Worm (Caenorhabditis elegans) whole organism, L3 larva: ENCODE measurements around the gene crh-1.

Source experiments
- R02D3.7 ChIP-seq: fragments of 150-350 bp; optimal IDR thresholded peaks from 2 replicates; lab custom pipeline; 2014; ENCODE audit warnings: missing biosample characterization, missing genetic modification characterization
- ZK546.5 ChIP-seq: sonication (generic microtip); optimal IDR thresholded peaks from 2 replicates; lab custom pipeline; 2017; ENCODE audit warnings: missing biosample characterization, missing genetic modification characterization
- ama-1 ChIP-seq: fragments of 150-350 bp; optimal IDR thresholded peaks from 2 replicates; lab custom pipeline; 2018
- ceh-28 ChIP-seq: fragments of 150-350 bp; optimal IDR thresholded peaks from 2 replicates; lab custom pipeline; 2014; ENCODE audit warnings: missing biosample characterization, missing genetic modification reagents, missing genetic modification characterization
- ceh-82 ChIP-seq: fragments of 150-350 bp; optimal IDR thresholded peaks from 2 replicates; lab custom pipeline; 2014; ENCODE audit warnings: missing biosample characterization, missing genetic modification characterization
- ceh-9 ChIP-seq: sonication (generic microtip); optimal IDR thresholded peaks from 2 replicates; lab custom pipeline; 2018; ENCODE audit warnings: missing biosample characterization, missing genetic modification characterization
- daf-12 ChIP-seq: fragments of 150-350 bp; optimal IDR thresholded peaks from 2 replicates; lab custom pipeline; 2014; ENCODE audit warnings: missing biosample characterization, missing genetic modification reagents, missing genetic modification characterization
- egl-27 ChIP-seq: sonication (generic microtip); optimal IDR thresholded peaks from 4 replicates; lab custom pipeline; 2017; ENCODE audit warnings: missing biosample characterization, missing genetic modification reagents, missing genetic modification characterization
- egl-5 ChIP-seq: fragments of 150-350 bp; optimal IDR thresholded peaks from 2 replicates; lab custom pipeline; 2017; ENCODE audit warnings: missing biosample characterization, missing genetic modification reagents, missing genetic modification characterization, inconsistent platforms
- elt-1 ChIP-seq: fragments of 150-350 bp; optimal IDR thresholded peaks from 2 replicates; lab custom pipeline; 2014; ENCODE audit warnings: missing biosample characterization, missing genetic modification characterization
- elt-2 ChIP-seq: sonication (generic microtip); optimal IDR thresholded peaks from 2 replicates; lab custom pipeline; 2016; ENCODE audit warnings: missing genetic modification reagents, mild to moderate bottlenecking, missing genetic modification characterization, missing compliant biosample characterization
- fkh-10 ChIP-seq: sonication (generic microtip); optimal IDR thresholded peaks from 2 replicates; lab custom pipeline; 2017; ENCODE audit warnings: missing biosample characterization, missing genetic modification reagents, missing genetic modification characterization
- fos-1 ChIP-seq: fragments of 150-350 bp; optimal IDR thresholded peaks from 2 replicates; lab custom pipeline; 2014; ENCODE audit warnings: missing biosample characterization, missing genetic modification characterization
- hmg-11 ChIP-seq: sonication (generic microtip); optimal IDR thresholded peaks from 2 replicates; lab custom pipeline; 2016; ENCODE audit warnings: missing genetic modification characterization, missing compliant biosample characterization
- lin-15B ChIP-seq: fragments of 150-350 bp; optimal IDR thresholded peaks from 2 replicates; lab custom pipeline; 2014; ENCODE audit warnings: missing biosample characterization, missing genetic modification characterization
- lin-39 ChIP-seq: fragments of 150-350 bp; optimal IDR thresholded peaks from 2 replicates; lab custom pipeline; 2018; ENCODE audit warnings: missing biosample characterization, missing genetic modification reagents, missing genetic modification characterization
- lsy-12 ChIP-seq: sonication (generic microtip); optimal IDR thresholded peaks from 2 replicates; lab custom pipeline; 2016; ENCODE audit warnings: mild to moderate bottlenecking, missing genetic modification characterization, missing compliant biosample characterization
- mdl-1 ChIP-seq: fragments of 150-350 bp; optimal IDR thresholded peaks from 2 replicates; lab custom pipeline; 2014; ENCODE audit warnings: missing biosample characterization, missing genetic modification characterization
- nfya-1 ChIP-seq: sonication (generic microtip); optimal IDR thresholded peaks from 2 replicates; lab custom pipeline; 2017; ENCODE audit warnings: missing genetic modification characterization, mild to moderate bottlenecking, missing compliant biosample characterization, antibody characterized with exemption, moderate library complexity; ENCODE audit not compliant: insufficient read depth
- nhr-11 ChIP-seq: fragments of 150-350 bp; optimal IDR thresholded peaks from 2 replicates; lab custom pipeline; 2014; ENCODE audit warnings: missing biosample characterization, missing genetic modification characterization
- nhr-12 ChIP-seq: fragments of 150-350 bp; optimal IDR thresholded peaks from 2 replicates; lab custom pipeline; 2014; ENCODE audit warnings: missing biosample characterization, missing genetic modification characterization
- nhr-23 ChIP-seq: fragments of 150-350 bp; optimal IDR thresholded peaks from 2 replicates; lab custom pipeline; 2014; ENCODE audit warnings: missing biosample characterization, missing genetic modification reagents, missing genetic modification characterization
- nhr-25 ChIP-seq: sonication (generic microtip); optimal IDR thresholded peaks from 2 replicates; lab custom pipeline; 2017; ENCODE audit warnings: missing biosample characterization, missing genetic modification characterization
- nhr-28 ChIP-seq: fragments of 150-350 bp; optimal IDR thresholded peaks from 2 replicates; lab custom pipeline; 2014; ENCODE audit warnings: missing biosample characterization, missing genetic modification characterization
- nhr-43 ChIP-seq: sonication (generic microtip); optimal IDR thresholded peaks from 2 replicates; lab custom pipeline; 2016; ENCODE audit warnings: mild to moderate bottlenecking, missing genetic modification characterization, missing compliant biosample characterization; ENCODE audit not compliant: poor library complexity, severe bottlenecking
- nhr-77 ChIP-seq: fragments of 150-350 bp; optimal IDR thresholded peaks from 2 replicates; lab custom pipeline; 2014; ENCODE audit warnings: missing biosample characterization, missing genetic modification characterization
- pha-4 ChIP-seq: fragments of 150-350 bp; optimal IDR thresholded peaks from 2 replicates; lab custom pipeline; 2014; ENCODE audit warnings: missing biosample characterization, missing genetic modification reagents, missing genetic modification characterization
- pqm-1 ChIP-seq: fragments of 150-350 bp; optimal IDR thresholded peaks from 2 replicates; lab custom pipeline; 2017; ENCODE audit warnings: missing biosample characterization, missing genetic modification characterization, inconsistent platforms
- sea-2 ChIP-seq: fragments of 150-350 bp; sonication (generic microtip); optimal IDR thresholded peaks from 4 replicates; lab custom pipeline; 2014; ENCODE audit warnings: missing biosample characterization, missing genetic modification reagents, missing genetic modification characterization
- skn-1 ChIP-seq: fragments of 150-350 bp; optimal IDR thresholded peaks from 2 replicates; lab custom pipeline; 2014; ENCODE audit warnings: missing biosample characterization, missing genetic modification characterization
- tbx-2 ChIP-seq: sonication (generic microtip); optimal IDR thresholded peaks from 2 replicates; lab custom pipeline; 2016; ENCODE audit warnings: mild to moderate bottlenecking, missing genetic modification characterization, missing compliant biosample characterization
- unc-62 ChIP-seq: fragments of 150-350 bp; sonication (generic microtip); optimal IDR thresholded peaks from 4 replicates; lab custom pipeline; 2014; ENCODE audit warnings: missing biosample characterization, missing genetic modification reagents, missing genetic modification characterization
- zag-1 ChIP-seq: fragments of 150-350 bp; optimal IDR thresholded peaks from 2 replicates; lab custom pipeline; 2014; ENCODE audit warnings: missing biosample characterization, missing genetic modification characterization
- ztf-11 ChIP-seq: fragments of 150-350 bp; optimal IDR thresholded peaks from 2 replicates; lab custom pipeline; 2014; ENCODE audit warnings: missing biosample characterization, missing genetic modification characterization

Gene crh-1

ce11 chrIII:11730850-11731249 is 73.3 kb downstream of the crh-1 start:
- TF ChIP-seq elt-1 (tag; lab: Kevin White, UChicago) = no peak
- no peak for TF ChIP-seq hmg-11 (tag; lab: Kevin White, UChicago)
- no peak for TF ChIP-seq fos-1 (tag; lab: Kevin White, UChicago)
- no peak for TF ChIP-seq pha-4 (tag; lab: Kevin White, UChicago)
- TF ChIP-seq ama-1 (lab: Kevin White, UChicago) = no peak
- no peak for TF ChIP-seq ceh-28 (tag; lab: Kevin White, UChicago)
- TF ChIP-seq nhr-11 (tag; lab: Kevin White, UChicago) = no peak
- TF ChIP-seq nfya-1 (tag; lab: Kevin White, UChicago) = no peak
- TF ChIP-seq zag-1 = no peak
- no peak for TF ChIP-seq tbx-2 (tag; lab: Kevin White, UChicago)
- TF ChIP-seq nhr-25 (tag; lab: Kevin White, UChicago) = no peak
- TF ChIP-seq nhr-23 (tag; lab: Kevin White, UChicago) = no peak
- no peak for TF ChIP-seq unc-62 (GFP tag; lab: Kevin White, UChicago)
- TF ChIP-seq fkh-10 (GFP tag; lab: Kevin White, UChicago) = no peak
- TF ChIP-seq lsy-12 (tag; lab: Kevin White, UChicago) = no peak
- TF ChIP-seq ceh-82 (tag; lab: Kevin White, UChicago) = no peak
- no peak for TF ChIP-seq ZK546.5 (tag; lab: Kevin White, UChicago)

DNA sequence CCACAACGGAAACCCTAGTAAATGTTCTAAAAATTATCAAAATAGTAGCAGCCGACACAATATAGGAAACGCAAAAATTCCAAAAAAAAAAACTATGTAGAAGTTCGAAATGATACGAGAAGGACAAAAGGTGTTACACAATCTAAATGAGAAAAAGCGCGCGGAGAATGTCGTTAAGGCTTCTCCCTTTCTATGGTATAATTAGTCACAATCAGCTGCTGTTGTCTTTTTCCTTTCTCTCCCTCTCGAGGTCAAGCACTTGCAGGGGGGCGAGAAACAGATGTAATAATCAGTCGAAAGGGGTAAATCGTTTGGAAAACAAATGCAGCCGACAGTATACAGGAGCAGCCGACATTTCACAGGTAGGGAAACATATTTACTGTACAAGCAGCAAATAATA is 73.9 kb downstream of the crh-1 start:
- TF ChIP-seq sea-2 (GFP tag; lab: Kevin White, UChicago) (no peak), lin-39 (tag; lab: Kevin White, UChicago) (no peak), zag-1 (no peak), elt-2 (tag; lab: Kevin White, UChicago) (no peak), nhr-77 (tag; lab: Kevin White, UChicago) (no peak), hmg-11 (tag; lab: Kevin White, UChicago) (no peak), nhr-28 (tag; lab: Kevin White, UChicago) (no peak), R02D3.7 (no peak), egl-5 (tag; lab: Kevin White, UChicago) (no peak), nhr-43 (tag; lab: Kevin White, UChicago) (no peak), daf-12 (no peak), mdl-1 (tag; lab: Kevin White, UChicago) (no peak), ztf-11 (no peak), ZK546.5 (tag; lab: Kevin White, UChicago) (no peak), fkh-10 (GFP tag; lab: Kevin White, UChicago) (no peak), ceh-9 (no peak), fos-1 (tag; lab: Kevin White, UChicago) (no peak), ceh-82 (tag; lab: Kevin White, UChicago) (no peak), egl-27 (tag; lab: Kevin White, UChicago) (no peak), skn-1 (tag; lab: Kevin White, UChicago) (no peak)

DNA sequence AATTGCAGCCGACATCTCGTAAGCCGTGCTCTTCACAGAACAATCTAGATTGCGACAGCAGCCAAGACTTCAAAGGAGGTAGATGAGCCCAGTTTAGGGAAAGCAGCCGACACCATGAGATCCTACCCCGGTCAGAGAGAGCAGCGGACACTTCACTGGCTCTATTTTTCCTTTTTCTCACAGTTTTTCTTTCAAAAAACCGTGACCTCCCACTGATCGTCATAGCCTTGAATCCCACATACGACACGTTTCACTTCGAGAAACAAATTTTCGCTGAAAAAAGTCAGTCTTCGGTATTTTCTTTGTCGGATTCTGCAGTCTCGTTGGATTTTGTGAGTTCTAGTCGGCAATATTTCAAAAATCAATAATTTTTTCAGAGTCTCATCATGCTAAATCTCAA is 74.5 kb downstream of the crh-1 start, which contains the start of gene Y41C4A.21:
Gene Y41C4A.21, plus strand, starts transcription at position 301 of the 400 bp plus-strand sequence.
- TF ChIP-seq pqm-1 (no peak), mdl-1 (tag; lab: Kevin White, UChicago) (no peak), daf-12 (no peak), lin-39 (tag; lab: Kevin White, UChicago) (no peak)

DNA sequence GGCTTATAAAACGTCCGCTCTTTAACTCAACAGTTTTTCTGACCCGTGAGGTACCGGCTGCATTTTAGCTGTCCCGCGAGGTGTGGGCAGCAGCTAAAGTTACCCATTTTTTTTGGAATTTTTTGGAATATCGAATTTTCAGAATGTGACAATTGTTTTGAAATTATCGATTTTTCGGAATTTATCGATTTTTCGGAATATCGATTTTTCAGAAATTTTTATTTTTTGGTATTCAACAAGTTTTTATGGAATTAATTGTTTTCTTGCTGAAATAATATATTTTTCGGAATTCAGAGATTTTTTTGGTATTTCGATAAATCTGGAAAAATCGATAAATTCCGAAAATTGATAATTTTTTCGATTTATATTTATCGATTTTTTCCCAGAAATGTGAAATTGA is 75.4 kb downstream of the crh-1 start:
- TF ChIP-seq nhr-12 (tag; lab: Kevin White, UChicago) (no peak), ceh-28 (tag; lab: Kevin White, UChicago) (peak; percentile 97)

DNA sequence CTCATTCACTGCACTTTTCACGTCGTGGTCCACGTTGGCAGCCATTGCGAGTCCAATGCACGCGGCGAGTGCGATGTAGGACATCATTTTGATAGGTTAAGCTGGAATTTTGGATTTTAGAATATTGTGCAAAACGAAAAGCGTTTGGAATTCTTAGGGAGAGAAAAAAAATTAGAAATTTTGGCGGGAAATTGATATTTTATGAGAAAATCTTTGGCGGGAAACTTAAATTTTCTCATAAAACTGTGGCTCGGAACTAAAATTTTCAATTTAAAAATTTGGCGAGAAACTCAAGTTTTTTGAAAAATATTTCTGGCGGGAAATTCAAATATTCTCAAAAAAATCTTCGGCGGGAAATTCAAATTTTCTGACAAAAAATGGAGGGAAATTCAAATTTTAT is 80.0 kb downstream of the crh-1 start, which contains the start of gene sup-1:
Gene sup-1, minus strand, starts transcription at position 101 of the 400 bp plus-strand sequence.
- no peak for TF ChIP-seq lin-15B (tag; lab: Kevin White, UChicago)
